Worm (Caenorhabditis elegans): ENCODE measurements around the gene C09B7.2.
A peak's percentile ranks its signal among the peaks of the same experiment; 100 is the strongest.

C09B7.2 gene

ce11 chrX:2667779-2668178 lies at the start of gene C09B7.2:
Gene C09B7.2, plus strand, starts transcription at chrX:2668127.
- TF ChIP-seq dpff-1 (tag; optimal IDR thresholded peaks at IDR 0.05) (no peak), lag-1 (GFP tag; IDR thresholded peaks at IDR 0.05) (no peak), chd-7 (tag; optimal IDR thresholded peaks at IDR 0.05) (no peak), D2030.7 (GFP tag; IDR thresholded peaks at IDR 0.05) (no peak), unc-130 (GFP tag; optimal IDR thresholded peaks at IDR 0.05) (no peak), tbx-9 (tag; optimal IDR thresholded peaks at IDR 0.05; ENCODE audit: borderline replicate concordance) (no peak), C17E4.6 (GFP tag; IDR thresholded peaks at IDR 0.05) (no peak), aptf-3 (GFP tag; IDR thresholded peaks at IDR 0.05) (no peak), ceh-27 (GFP tag; optimal IDR thresholded peaks at IDR 0.05) (peak; percentile 70), snpc-4 (GFP tag; optimal IDR thresholded peaks at IDR 0.05) (no peak), snpc-4 (tag; optimal IDR thresholded peaks at IDR 0.05) (peak in 3 of 4 experiments; percentile 28 to 54 (median 43)), hlh-12 (tag; optimal IDR thresholded peaks at IDR 0.05) (no peak), him-1 (tag; optimal IDR thresholded peaks at IDR 0.05) (no peak), snpc-3.4 (tag; optimal IDR thresholded peaks at IDR 0.05) (no peak), ZK185.1 (tag; optimal IDR thresholded peaks at IDR 0.05; ENCODE audit: poor library complexity, severe bottlenecking) (peak; percentile 57), Y53G8AR.9 (GFP tag; conservative IDR thresholded peaks at IDR 0.05) (no peak), mcd-1 (GFP tag; IDR thresholded peaks at IDR 0.05) (peak; percentile 25; the same call in 1 of the 2 replicates), dox-1 (GFP tag; IDR thresholded peaks at IDR 0.05) (no peak), attf-5 (GFP tag; optimal IDR thresholded peaks at IDR 0.05) (peak; percentile 48), ceh-79 (tag; optimal IDR thresholded peaks at IDR 0.05) (no peak), hlh-26 (GFP tag; conservative IDR thresholded peaks at IDR 0.05) (no peak), cebp-2 (GFP tag; IDR thresholded peaks at IDR 0.05) (no peak), aptf-2 (GFP tag; conservative IDR thresholded peaks at IDR 0.05) (no peak), lin-54 (GFP tag; optimal IDR thresholded peaks at IDR 0.05) (peak; percentile 34), hsf-1 (GFP tag; IDR thresholded peaks at IDR 0.05) (no peak), F23B12.7 (tag; optimal IDR thresholded peaks at IDR 0.05; ENCODE audit: insufficient read depth) (peak; percentile 22), sptf-2 (GFP tag; optimal IDR thresholded peaks at IDR 0.05) (no peak), atf-7 (tag; optimal IDR thresholded peaks at IDR 0.05) (peak; percentile 14), ztf-18 (tag; optimal IDR thresholded peaks at IDR 0.05) (peak; percentile 11), gei-17 (GFP tag; optimal IDR thresholded peaks at IDR 0.05) (no peak), xnd-1 (tag; optimal IDR thresholded peaks at IDR 0.05) (no peak), mxl-1 (tag; optimal IDR thresholded peaks at IDR 0.05) (no peak), nhr-90 (tag; optimal IDR thresholded peaks at IDR 0.05) (no peak), lin-40 (tag; optimal IDR thresholded peaks at IDR 0.05) (peak; percentile 79), ceh-100 (GFP tag; IDR thresholded peaks at IDR 0.05) (no peak), nhr-80 (tag; optimal IDR thresholded peaks at IDR 0.05) (peak; percentile 67), T26A5.8 (tag; optimal IDR thresholded peaks at IDR 0.05) (no peak), lin-26 (GFP tag; IDR thresholded peaks at IDR 0.05) (no peak), F57A8.1 (GFP tag; optimal IDR thresholded peaks at IDR 0.05) (no peak), F33H1.4 (GFP tag; IDR thresholded peaks at IDR 0.05) (no peak), somi-1 (GFP tag; optimal IDR thresholded peaks at IDR 0.05) (no peak), pbrm-1 (GFP tag; IDR thresholded peaks at IDR 0.05) (0 out of 2 replicates have a peak, but pooled peaks have one; percentile 45), lsl-1 (GFP tag; optimal IDR thresholded peaks at IDR 0.05) (no peak), pha-4 (tag; optimal IDR thresholded peaks at IDR 0.05) (no peak), ceh-40 (GFP tag; IDR thresholded peaks at IDR 0.05) (no peak), nfya-1 (tag; optimal IDR thresholded peaks at IDR 0.05; ENCODE audit: borderline replicate concordance, insufficient read depth) (no peak), K11D2.4 (GFP tag; IDR thresholded peaks at IDR 0.05) (peak; percentile 42; the same call in 1 of the 2 replicates), nhr-120 (GFP tag; IDR thresholded peaks at IDR 0.05) (no peak), nfyb-1 (GFP tag; IDR thresholded peaks at IDR 0.05) (0 out of 2 replicates have a peak, but pooled peaks have one; percentile 20)

Data from whole organism, young adult.